1 fruit fly cellular context compared by ENCODE assay signal in the genomic region with DNA sequence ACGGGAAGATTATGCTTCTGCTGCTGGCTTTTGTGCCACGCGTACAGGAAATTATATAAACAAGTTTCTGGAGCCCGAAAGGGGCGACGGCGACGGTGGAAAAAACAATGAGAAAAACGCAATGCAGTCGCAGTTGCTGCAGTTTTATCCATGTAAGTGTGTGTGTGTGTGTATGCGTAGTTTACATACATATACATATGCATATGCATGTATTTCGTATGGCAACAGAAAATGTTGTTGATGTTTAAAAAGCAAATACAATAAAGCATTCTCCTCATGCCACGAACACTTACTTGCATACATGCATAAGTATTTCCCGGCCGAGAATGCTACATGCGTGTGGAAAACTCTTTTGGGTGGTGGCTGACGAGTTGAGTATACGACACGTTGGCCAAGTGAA.
TF ChIP-seq lines count a peak whose summit lies in the region.

No protein-coding gene starts in this region.

TF ChIP-seq in whole organism, embryonic, 481 proteins besides CTCF, POLR2A, EP300 and RAD21 (continued from another document):
- TF ChIP-seq Nf-YB (GFP tag; optimal IDR thresholded peaks at IDR 0.05; lab: Kevin White, UChicago), result peak; percentile 16
- TF ChIP-seq az2 (GFP tag; optimal IDR thresholded peaks at IDR 0.05; lab: Kevin White, UChicago), result no peak
- no peak for TF ChIP-seq D19B (GFP tag; optimal IDR thresholded peaks at IDR 0.05; lab: Kevin White, UChicago)
- TF ChIP-seq bsh (GFP tag; optimal IDR thresholded peaks at IDR 0.05; lab: Kevin White, UChicago), result peak in 1 of 2 experiments; percentile 79
- TF ChIP-seq gt (GFP tag; IDR thresholded peaks at IDR 0.05; lab: Robert Waterston, UW), result no peak
- TF ChIP-seq CG34376 (GFP tag; optimal IDR thresholded peaks at IDR 0.05; lab: Kevin White, UChicago), result no peak
- TF ChIP-seq CG7745 (tag; optimal IDR thresholded peaks at IDR 0.05; lab: Kevin White, UChicago), result peak; percentile 31
